Fruit fly (Drosophila melanogaster): ENCODE data around the gene GlcAT-S.

Gene GlcAT-S

DNA sequence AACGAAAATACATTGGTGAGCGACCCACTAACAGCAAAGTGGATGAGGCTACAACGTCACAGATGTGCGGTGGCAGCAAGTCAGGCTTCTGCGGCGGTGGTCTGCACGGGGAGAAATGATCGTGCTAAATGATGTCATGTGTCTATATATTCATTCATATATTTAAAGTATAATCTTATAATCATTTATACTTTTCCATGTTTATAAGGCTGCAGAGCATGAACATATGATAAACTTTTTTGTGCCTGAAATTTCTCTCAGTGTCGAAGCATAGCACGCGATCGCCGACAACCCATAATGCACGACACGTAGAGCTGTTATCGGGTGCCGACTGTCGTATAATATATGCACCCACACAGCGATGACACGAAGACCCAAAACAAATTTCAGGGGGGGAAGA is 17.9 kb upstream of the GlcAT-S start (continued):
- TF ChIP-seq Chrac-16 (GFP tag; optimal IDR thresholded peaks at IDR 0.05) (peak; percentile 61), Dip2 (GFP tag; IDR thresholded peaks at IDR 0.05) (no peak), CG11247 (GFP tag; IDR thresholded peaks at IDR 0.05) (peak; percentile 54; the same call in 1 of the 2 replicates), dm (GFP tag; optimal IDR thresholded peaks at IDR 0.05) (no peak), sna (GFP tag; IDR thresholded peaks at IDR 0.05; ENCODE audit: partially characterized antibody) (no peak), Hey (tag; optimal IDR thresholded peaks at IDR 0.05) (no peak), tna (GFP tag; IDR thresholded peaks at IDR 0.05; ENCODE audit: partially characterized antibody) (no peak), Hr51 (GFP tag; optimal IDR thresholded peaks at IDR 0.05) (no peak), gsb (GFP tag; IDR thresholded peaks at IDR 0.05) (0 out of 2 replicates have a peak, but pooled peaks have one; percentile 19), Dp (GFP tag; optimal IDR thresholded peaks at IDR 0.05) (no peak), Fer2 (tag; optimal IDR thresholded peaks at IDR 0.05) (no peak), schlank (tag; optimal IDR thresholded peaks at IDR 0.05) (no peak), jigr1 (GFP tag; IDR thresholded peaks at IDR 0.05) (peak; percentile 40; the same call in 1 of the 3 replicates), h (optimal IDR thresholded peaks at IDR 0.05) (no peak), CG3838 (GFP tag; optimal IDR thresholded peaks at IDR 0.05) (no peak), eve (GFP tag; optimal IDR thresholded peaks at IDR 0.05) (peak in 1 of 2 experiments; percentile 57), CG32532 (GFP tag; IDR thresholded peaks at IDR 0.05) (peak; percentile 47; the same call in 1 of the 2 replicates), ATbp (GFP tag; optimal IDR thresholded peaks at IDR 0.05) (peak; percentile 53), CG11398 (GFP tag; optimal IDR thresholded peaks at IDR 0.05) (no peak), ara (GFP tag; IDR thresholded peaks at IDR 0.05) (peak; percentile 95), Hsf (GFP tag; optimal IDR thresholded peaks at IDR 0.05) (peak; percentile 49), crol (GFP tag; IDR thresholded peaks at IDR 0.05) (peak; percentile 43; the same call in 1 of the 2 replicates), MTF-1 (GFP tag; optimal IDR thresholded peaks at IDR 0.05; ENCODE audit: borderline replicate concordance) (no peak), HmgZ (tag; optimal IDR thresholded peaks at IDR 0.05) (no peak), esg (GFP tag; conservative IDR thresholded peaks at IDR 0.05) (peak; percentile 61; the same call in 1 of the 2 replicates), psq (GFP tag; optimal IDR thresholded peaks at IDR 0.05) (no peak), dmrt99B (tag; optimal IDR thresholded peaks at IDR 0.05) (peak; percentile 66), sob (GFP tag; IDR thresholded peaks at IDR 0.05) (peak; percentile 73; the same call in 1 of the 2 replicates), CG8765 (GFP tag; IDR thresholded peaks at IDR 0.05) (peak; percentile 79; the same call in 1 of the 2 replicates), rib (GFP tag; IDR thresholded peaks at IDR 0.05) (no peak), CG14014 (GFP tag; IDR thresholded peaks at IDR 0.05) (0 out of 2 replicates have a peak, but pooled peaks have one; percentile 41), chn (GFP tag; optimal IDR thresholded peaks at IDR 0.05) (no peak), CG7357 (GFP tag; IDR thresholded peaks at IDR 0.05) (peak; percentile 52; the same call in 1 of the 3 replicates), CG2199 (GFP tag; IDR thresholded peaks at IDR 0.05) (peak; percentile 79; the same call in 1 of the 3 replicates), CG31224 (GFP tag; IDR thresholded peaks at IDR 0.05) (peak; percentile 59), Lpt (GFP tag; optimal IDR thresholded peaks at IDR 0.05) (no peak), CG18262 (tag; optimal IDR thresholded peaks at IDR 0.05) (peak; percentile 85), ewg (GFP tag; optimal IDR thresholded peaks at IDR 0.05) (peak; percentile 17), H2.0 (GFP tag; IDR thresholded peaks at IDR 0.05) (peak; percentile 75), kah (GFP tag; optimal IDR thresholded peaks at IDR 0.05) (peak; percentile 2), D19A (tag; optimal IDR thresholded peaks at IDR 0.05) (peak; percentile 59), stwl (tag; optimal IDR thresholded peaks at IDR 0.05) (no peak), vvl (GFP tag; IDR thresholded peaks at IDR 0.05) (peak; percentile 89), CG4404 (GFP tag; IDR thresholded peaks at IDR 0.05) (peak; percentile 91), btn (GFP tag; optimal IDR thresholded peaks at IDR 0.05) (no peak), Rx (GFP tag; IDR thresholded peaks at IDR 0.05) (peak; percentile 77), CG14441 (GFP tag; IDR thresholded peaks at IDR 0.05) (peak; percentile 53; the same call in 1 of the 2 replicates), Camta (GFP tag; optimal IDR thresholded peaks at IDR 0.05) (no peak), phol (tag; optimal IDR thresholded peaks at IDR 0.05) (peak; percentile 76), Ada2b (GFP tag; IDR thresholded peaks at IDR 0.05) (peak; percentile 36; the same call in 1 of the 2 replicates), CG2116 (GFP tag; optimal IDR thresholded peaks at IDR 0.05) (peak; percentile 11), p53 (GFP tag; optimal IDR thresholded peaks at IDR 0.05) (no peak)

Measured in whole organism, embryonic.